Fruit fly (Drosophila melanogaster) whole organism, pupa: ENCODE data around the gene PrBP.

Experiments
- CG10348 ChIP-seq: fragments of 200-800 bp; sonication (Bioruptor generic); IDR thresholded peaks from 2 replicates; pipeline ENCODE4 v1.3.6; 2022; ENCODE audit warnings: missing biosample characterization, missing genetic modification characterization
- CG12605 ChIP-seq: fragments of 200-800 bp; sonication (Bioruptor generic); IDR thresholded peaks from 2 replicates; pipeline ENCODE4 v1.3.6; 2022; ENCODE audit warnings: missing biosample characterization, missing genetic modification characterization
- CG13204 ChIP-seq: fragments of 200-800 bp; sonication (Bioruptor generic); optimal IDR thresholded peaks from 2 replicates; lab custom pipeline; 2018; ENCODE audit warnings: missing biosample characterization, mild to moderate bottlenecking, missing genetic modification characterization, moderate library complexity
- CG14655 ChIP-seq: fragments of 200-800 bp; sonication (Bioruptor generic); optimal IDR thresholded peaks from 3 replicates; lab custom pipeline; 2017; ENCODE audit warnings: mild to moderate bottlenecking, missing biosample characterization, missing genetic modification reagents, missing genetic modification characterization
- CG15710 ChIP-seq: fragments of 200-800 bp; sonication (Bioruptor generic); optimal IDR thresholded peaks from 2 replicates; lab custom pipeline; 2018; ENCODE audit warnings: missing biosample characterization, mild to moderate bottlenecking, missing genetic modification characterization, moderate library complexity
- CG17806 ChIP-seq: fragments of 200-800 bp; sonication (Bioruptor generic); optimal IDR thresholded peaks from 2 replicates; lab custom pipeline; 2018; ENCODE audit warnings: missing biosample characterization, mild to moderate bottlenecking, missing genetic modification characterization, moderate library complexity
- CG32121 ChIP-seq: fragments of 200-800 bp; sonication (Bioruptor generic); IDR thresholded peaks from 2 replicates; pipeline ENCODE4 v1.3.6; 2022; ENCODE audit warnings: missing biosample characterization, missing genetic modification characterization
- CG34367 ChIP-seq: fragments of 200-800 bp; sonication (Bioruptor generic); optimal IDR thresholded peaks from 2 replicates; lab custom pipeline; 2018; ENCODE audit warnings: missing biosample characterization, mild to moderate bottlenecking, missing genetic modification characterization
- CG4496 ChIP-seq: fragments of 200-800 bp; sonication (Bioruptor generic); IDR thresholded peaks from 3 replicates; pipeline ENCODE4 v1.3.6; 2022; ENCODE audit warnings: missing biosample characterization, missing genetic modification characterization
- CG8159 ChIP-seq: fragments of 200-800 bp; sonication (Bioruptor generic); optimal IDR thresholded peaks from 3 replicates; lab custom pipeline; 2018; ENCODE audit warnings: missing biosample characterization, mild to moderate bottlenecking, missing genetic modification characterization, moderate library complexity
- CG8301 ChIP-seq: fragments of 200-800 bp; sonication (Bioruptor generic); optimal IDR thresholded peaks from 2 replicates; lab custom pipeline; 2018; ENCODE audit warnings: missing biosample characterization, mild to moderate bottlenecking, missing genetic modification characterization
- CG9948 ChIP-seq: fragments of 200-800 bp; sonication (Bioruptor generic); optimal IDR thresholded peaks from 2 replicates; lab custom pipeline; 2018; ENCODE audit warnings: missing biosample characterization, mild to moderate bottlenecking, missing genetic modification characterization, moderate library complexity
- D1 ChIP-seq: fragments of 200-800 bp; sonication (Bioruptor generic); optimal IDR thresholded peaks from 2 replicates; lab custom pipeline; 2018; ENCODE audit warnings: missing biosample characterization, mild to moderate bottlenecking, missing genetic modification characterization, moderate library complexity
- EcR ChIP-seq: fragments of 200-800 bp; sonication (Bioruptor generic); optimal IDR thresholded peaks from 3 replicates; lab custom pipeline; 2019; ENCODE audit warnings: missing biosample characterization, missing genetic modification characterization, mild to moderate bottlenecking, moderate library complexity, missing genetic modification reagents
- Ets98B ChIP-seq: fragments of 200-800 bp; sonication (Bioruptor generic); IDR thresholded peaks from 2 replicates; pipeline ENCODE4 v1.3.6; 2022; ENCODE audit warnings: missing biosample characterization, missing genetic modification characterization
- Pif1A ChIP-seq: fragments of 200-800 bp; sonication (Bioruptor generic); optimal IDR thresholded peaks from 3 replicates; lab custom pipeline; 2016; ENCODE audit warnings: missing biosample characterization, missing genetic modification characterization
- Pif1B ChIP-seq: fragments of 200-800 bp; sonication (Bioruptor generic); optimal IDR thresholded peaks from 3 replicates; lab custom pipeline; 2016; ENCODE audit warnings: missing biosample characterization, missing genetic modification characterization
- Snoo ChIP-seq: fragments of 200-800 bp; sonication (Bioruptor generic); optimal IDR thresholded peaks from 3 replicates; lab custom pipeline; 2017; ENCODE audit warnings: missing biosample characterization, mild to moderate bottlenecking, missing genetic modification characterization, inconsistent platforms
- fd96Ca ChIP-seq: fragments of 200-800 bp; sonication (Bioruptor generic); IDR thresholded peaks from 3 replicates; pipeline ENCODE4 v1.3.6; 2022; ENCODE audit warnings: missing biosample characterization, missing genetic modification characterization
- gl ChIP-seq: fragments of 200-800 bp; sonication (Bioruptor generic); optimal IDR thresholded peaks from 2 replicates; lab custom pipeline; 2018; ENCODE audit warnings: missing biosample characterization, mild to moderate bottlenecking, missing genetic modification characterization
- rn ChIP-seq: fragments of 200-800 bp; sonication (Bioruptor generic); IDR thresholded peaks from 2 replicates; pipeline ENCODE4 v1.3.6; 2022; ENCODE audit warnings: missing biosample characterization, missing genetic modification characterization

The PrBP gene

DNA sequence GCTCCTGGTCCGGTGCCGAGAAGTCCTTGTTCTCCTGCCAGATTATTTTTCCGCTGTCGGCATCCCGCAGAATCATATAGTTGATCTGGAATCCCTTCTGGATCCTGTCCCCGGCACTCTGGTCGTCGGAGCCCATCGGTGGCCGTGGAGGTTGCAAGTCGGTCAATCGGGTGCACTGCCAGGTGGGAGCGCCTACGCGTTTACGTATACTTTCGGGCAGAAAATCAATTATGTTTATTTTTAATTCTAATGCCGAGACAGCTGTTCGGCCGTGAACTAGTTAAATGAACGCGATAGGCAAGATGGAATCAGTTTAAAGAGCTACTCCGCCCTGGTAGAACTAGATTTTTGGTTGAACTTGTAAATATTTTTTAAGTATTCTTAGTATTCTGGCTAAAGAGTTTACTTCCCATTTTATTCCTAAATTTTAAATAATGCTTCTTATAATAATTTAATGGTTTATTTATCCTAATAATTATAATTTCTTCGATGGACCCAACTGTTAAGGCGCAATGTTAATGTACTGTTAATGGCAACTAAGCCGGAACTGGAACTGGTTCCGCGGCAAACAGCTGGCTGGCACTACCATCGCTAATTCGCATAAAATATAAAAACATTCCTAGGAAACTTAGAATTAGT is at the start of gene PrBP, which contains the start of gene Trs23:
Gene PrBP, minus strand, starts transcription at position 288 of the 639 bp plus-strand sequence.
Gene Trs23, plus strand, starts transcription at position 564 of the 639 bp plus-strand sequence.
- TF ChIP-seq Ets98B (GFP tag; lab: Robert Waterston, UW) (no peak; the same call in 1 of the 2 replicates), gl (tag; lab: Kevin White, UChicago) (no peak), CG13204 (GFP tag; lab: Kevin White, UChicago) (no peak), CG8301 (tag; lab: Kevin White, UChicago) (no peak), CG12605 (GFP tag; lab: Robert Waterston, UW) (no peak)

DNA sequence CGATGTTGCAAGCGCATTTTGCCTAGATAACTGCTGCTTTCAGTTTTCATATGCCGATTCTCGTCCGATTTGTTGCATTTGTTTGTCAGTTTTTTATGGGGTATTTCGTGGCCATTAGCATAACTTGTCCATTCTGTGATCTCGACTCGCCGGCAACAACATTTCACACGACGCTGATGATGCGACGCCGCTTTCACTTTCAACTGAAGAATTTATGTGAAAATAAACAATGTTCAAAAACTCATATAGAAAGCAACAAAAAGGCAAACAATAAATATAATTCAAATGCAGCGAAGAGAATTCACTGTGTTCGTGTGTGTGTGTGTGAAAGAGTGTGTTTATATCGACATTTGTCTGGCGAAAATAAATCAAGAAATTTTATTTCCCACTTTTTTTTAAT is 49.2 kb upstream of the PrBP start:
- TF ChIP-seq fd96Ca (GFP tag; lab: Robert Waterston, UW) (no peak), CG13204 (GFP tag; lab: Kevin White, UChicago) (no peak), CG8301 (tag; lab: Kevin White, UChicago) (no peak), CG15710 (tag; lab: Kevin White, UChicago) (no peak), CG34367 (tag; lab: Kevin White, UChicago) (no peak), Ets98B (GFP tag; lab: Robert Waterston, UW) (no peak), CG32121 (GFP tag; lab: Robert Waterston, UW) (no peak), CG10348 (no peak), Pif1A (GFP tag; lab: Kevin White, UChicago) (no peak)

DNA sequence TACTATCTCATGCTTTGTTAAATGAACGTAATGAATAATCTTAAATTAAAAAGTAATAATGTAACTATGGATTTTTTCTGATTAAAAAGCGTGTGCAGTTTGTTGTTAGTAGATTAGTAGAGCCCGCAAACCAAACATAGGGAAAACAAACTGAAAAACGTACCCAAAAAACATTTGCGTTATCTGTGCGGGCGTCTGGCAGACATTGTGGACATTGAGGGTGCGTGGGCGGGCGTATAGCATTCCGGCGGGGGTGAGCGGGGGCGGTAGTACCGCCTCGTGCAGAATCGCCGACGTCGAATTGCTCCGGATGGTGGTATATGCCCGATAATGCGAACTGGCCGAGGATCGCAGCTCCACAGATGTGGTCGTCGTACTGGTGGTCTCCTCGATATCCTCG is 48.5 kb upstream of the PrBP start:
- TF ChIP-seq EcR (GFP tag; lab: Kevin White, UChicago) (no peak), CG8301 (tag; lab: Kevin White, UChicago) (no peak), Ets98B (GFP tag; lab: Robert Waterston, UW) (no peak), CG14655 (GFP tag; lab: Kevin White, UChicago) (no peak), gl (tag; lab: Kevin White, UChicago) (no peak), Pif1A (GFP tag; lab: Kevin White, UChicago) (no peak), CG4496 (GFP tag; lab: Robert Waterston, UW) (no peak), D1 (tag; lab: Kevin White, UChicago) (no peak), CG13204 (GFP tag; lab: Kevin White, UChicago) (no peak), fd96Ca (GFP tag; lab: Robert Waterston, UW) (no peak), CG9948 (tag; lab: Kevin White, UChicago) (no peak), CG15710 (tag; lab: Kevin White, UChicago) (no peak), CG17806 (tag; lab: Kevin White, UChicago) (no peak), rn (GFP tag; lab: Robert Waterston, UW) (no peak), CG32121 (GFP tag; lab: Robert Waterston, UW) (no peak)

DNA sequence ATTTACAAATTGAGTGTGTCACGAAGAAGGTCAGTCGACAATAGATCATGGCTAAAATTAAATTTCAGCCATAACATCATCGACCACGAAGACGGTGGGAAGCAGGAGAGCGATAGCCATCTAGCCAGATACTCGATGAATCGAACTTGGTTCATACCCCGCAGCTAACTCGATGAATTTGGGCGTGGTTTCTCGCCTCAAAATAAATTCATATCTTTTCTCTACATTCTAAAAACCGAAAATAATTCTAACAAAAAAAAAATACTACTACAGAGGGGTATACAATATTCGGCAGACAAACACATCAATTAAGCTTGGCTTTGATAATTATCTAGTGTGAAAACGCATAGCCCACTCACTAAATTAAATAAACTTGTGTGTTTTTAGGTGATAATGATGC is 46.9 kb upstream of the PrBP start:
- TF ChIP-seq CG9948 (tag; lab: Kevin White, UChicago) (peak; percentile 6), Pif1A (GFP tag; lab: Kevin White, UChicago) (peak; percentile 7), CG32121 (GFP tag; lab: Robert Waterston, UW) (no peak), Ets98B (GFP tag; lab: Robert Waterston, UW) (0 out of 2 replicates have a peak, but pooled peaks have one; percentile 27)

DNA sequence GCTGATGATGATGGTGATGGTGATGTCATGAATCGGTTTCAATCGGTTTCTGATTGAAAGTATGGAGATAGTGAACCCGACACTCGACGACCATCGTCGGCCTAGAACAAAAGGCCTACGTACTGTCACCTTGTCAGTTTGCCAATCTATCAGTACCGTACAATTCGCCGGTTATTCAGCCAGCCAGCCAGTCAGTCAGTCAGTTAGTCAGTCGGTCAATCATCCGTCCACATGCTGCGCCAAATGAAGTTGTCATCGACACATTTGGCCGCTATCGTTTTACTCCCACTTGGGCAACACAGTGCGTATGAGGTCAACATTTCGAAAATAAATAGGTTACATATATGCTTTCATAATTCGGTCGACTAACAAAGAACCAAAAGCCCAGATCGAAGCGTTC is 35.3 kb upstream of the PrBP start:
- TF ChIP-seq CG4496 (GFP tag; lab: Robert Waterston, UW), result no peak
- TF ChIP-seq CG13204 (GFP tag; lab: Kevin White, UChicago), result no peak
- TF ChIP-seq CG32121 (GFP tag; lab: Robert Waterston, UW), result no peak
- TF ChIP-seq Pif1A (GFP tag; lab: Kevin White, UChicago), result no peak
- no peak for TF ChIP-seq Snoo
- no peak for TF ChIP-seq rn (GFP tag; lab: Robert Waterston, UW)
- no peak for TF ChIP-seq Pif1B (GFP tag; lab: Kevin White, UChicago)
- no peak for TF ChIP-seq D1 (tag; lab: Kevin White, UChicago)
- no peak for TF ChIP-seq CG34367 (tag; lab: Kevin White, UChicago)
- no peak for TF ChIP-seq EcR (GFP tag; lab: Kevin White, UChicago)
- TF ChIP-seq CG15710 (tag; lab: Kevin White, UChicago), result no peak
- TF ChIP-seq CG14655 (GFP tag; lab: Kevin White, UChicago), result no peak
- no peak for TF ChIP-seq CG10348
- no peak for TF ChIP-seq CG8301 (tag; lab: Kevin White, UChicago)
- no peak for TF ChIP-seq CG9948 (tag; lab: Kevin White, UChicago)
- TF ChIP-seq CG12605 (GFP tag; lab: Robert Waterston, UW), result no peak
- no peak for TF ChIP-seq Ets98B (GFP tag; lab: Robert Waterston, UW)
- no peak for TF ChIP-seq CG17806 (tag; lab: Kevin White, UChicago)

DNA sequence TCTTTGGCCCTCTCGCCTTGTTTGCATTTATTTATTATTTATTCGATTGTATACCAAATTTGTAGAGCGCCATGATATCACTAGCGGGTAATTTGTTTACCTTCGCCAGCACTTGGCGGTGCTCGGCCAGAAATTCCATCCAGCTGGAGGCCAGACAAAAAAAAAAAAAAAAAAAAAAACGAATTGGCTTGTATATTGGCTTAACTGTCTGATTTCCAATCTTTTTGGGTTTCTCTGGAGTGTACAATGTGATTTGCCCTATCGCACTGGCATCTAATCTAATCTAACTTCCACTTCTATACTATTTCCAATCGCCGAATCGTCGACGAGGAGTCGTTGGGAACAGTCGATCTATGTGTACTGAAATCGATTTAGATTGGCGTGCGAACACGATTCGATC is 34.0 kb upstream of the PrBP start:
- TF ChIP-seq CG4496 (GFP tag; lab: Robert Waterston, UW) (no peak), rn (GFP tag; lab: Robert Waterston, UW) (no peak), CG8301 (tag; lab: Kevin White, UChicago) (no peak), Ets98B (GFP tag; lab: Robert Waterston, UW) (no peak), CG13204 (GFP tag; lab: Kevin White, UChicago) (no peak), CG17806 (tag; lab: Kevin White, UChicago) (no peak), CG10348 (no peak), fd96Ca (GFP tag; lab: Robert Waterston, UW) (no peak), CG14655 (GFP tag; lab: Kevin White, UChicago) (no peak), CG8159 (tag; lab: Kevin White, UChicago) (no peak), gl (tag; lab: Kevin White, UChicago) (no peak), EcR (GFP tag; lab: Kevin White, UChicago) (no peak), CG15710 (tag; lab: Kevin White, UChicago) (no peak), CG12605 (GFP tag; lab: Robert Waterston, UW) (no peak), Pif1B (GFP tag; lab: Kevin White, UChicago) (no peak), Pif1A (GFP tag; lab: Kevin White, UChicago) (no peak), Snoo (no peak), CG34367 (tag; lab: Kevin White, UChicago) (no peak), D1 (tag; lab: Kevin White, UChicago) (no peak)
